Worm (Caenorhabditis elegans) whole organism, young adult: ENCODE measurements around the gene Y39A1A.21.

ENCODE experiments used
- Y79H2A.3 ChIP-seq: fragments of 200-800 bp; sonication (Bioruptor generic); conservative IDR thresholded peaks from 2 replicates; pipeline ENCODE4 v1.3.6; 2022; ENCODE audit warnings: missing genetic modification reagents, missing genetic modification characterization, missing compliant biosample characterization
- ama-1 ChIP-seq, 3 experiments: fragments of 150-350 bp in 1 of 3; sonication (generic microtip) in 2 of 3; optimal IDR thresholded peaks; 2 replicates each; lab custom pipeline; 2014 to 2018; ENCODE audit warnings: missing biosample characterization in 2 of 3, missing genetic modification characterization in 2 of 3, missing genetic modification reagents in 2 of 3
- ceh-79 ChIP-seq: sonication (generic microtip); optimal IDR thresholded peaks from 2 replicates; lab custom pipeline; 2017; ENCODE audit warnings: mild to moderate bottlenecking, missing genetic modification characterization, missing compliant biosample characterization
- egrh-3 ChIP-seq: fragments of 200-800 bp; sonication (Bioruptor generic); IDR thresholded peaks from 2 replicates; pipeline ENCODE4 v1.3.6; 2022; ENCODE audit warnings: missing genetic modification reagents, missing genetic modification characterization, missing compliant biosample characterization
- let-607 ChIP-seq, 2 experiments: fragments of 200-800 bp in 1 of 2; sonication (Bioruptor generic) in 1 of 2; sonication (generic microtip) in 1 of 2; optimal IDR thresholded peaks; 2 replicates each; lab custom pipeline; 2016 to 2018; ENCODE audit warnings: mild to moderate bottlenecking in 2 of 2, missing compliant biosample characterization in 2 of 2, missing genetic modification characterization in 2 of 2, moderate library complexity in 2 of 2, missing genotype in 1 of 2
- lsl-1 ChIP-seq: fragments of 200-800 bp; sonication (Bioruptor generic); optimal IDR thresholded peaks from 2 replicates; lab custom pipeline; 2018; ENCODE audit warnings: mild to moderate bottlenecking, missing genetic modification characterization, moderate library complexity, missing compliant biosample characterization
- snpc-4 ChIP-seq, 5 experiments: fragments of 150-350 bp in 1 of 5; sonication (generic microtip) in 4 of 5; optimal IDR thresholded peaks; 2 replicates each; lab custom pipeline; 2014 to 2018; ENCODE audit warnings: missing genetic modification characterization in 5 of 5, missing biosample characterization in 3 of 5, antibody characterized with exemption in 2 of 5, mild to moderate bottlenecking in 2 of 5, missing compliant biosample characterization in 2 of 5, missing genotype in 2 of 5, moderate library complexity in 2 of 5, missing genetic modification reagents in 1 of 5

DNA sequence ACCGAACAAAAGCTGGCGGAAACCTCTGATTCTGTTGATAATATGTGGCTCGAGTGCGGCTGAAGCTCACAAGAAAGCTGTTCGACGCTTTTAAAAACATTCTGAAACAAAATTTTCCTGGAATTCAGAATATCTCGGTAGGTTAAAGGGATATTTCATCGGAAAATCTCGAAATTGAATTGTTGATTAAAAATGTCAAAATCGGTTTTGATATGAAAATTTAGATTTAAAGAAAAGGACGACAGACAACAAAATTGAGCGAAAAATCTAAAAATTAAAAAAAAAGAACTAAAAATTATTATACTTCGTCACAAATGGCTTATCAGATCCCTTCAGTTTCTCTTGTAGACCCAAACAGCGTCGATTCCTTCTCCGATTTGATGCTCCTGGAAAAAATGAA lies 6.4 kb downstream of the Y39A1A.21 start, which contains the start of gene Y39A1A.20:
- TF ChIP-seq ama-1 (optimal IDR thresholded peaks at IDR 0.05; lab: Kevin White, UChicago) (no peak), ama-1 (GFP tag; optimal IDR thresholded peaks at IDR 0.05; lab: Kevin White, UChicago) (no peak), Y79H2A.3 (GFP tag; lab: Robert Waterston, UW) (no peak), lsl-1 (GFP tag; lab: Kevin White, UChicago) (no peak), snpc-4 (GFP tag; optimal IDR thresholded peaks at IDR 0.05; lab: Kevin White, UChicago) (no peak), snpc-4 (tag; optimal IDR thresholded peaks at IDR 0.05; lab: Kevin White, UChicago) (no peak), ceh-79 (tag; lab: Kevin White, UChicago) (no peak), let-607 (tag; optimal IDR thresholded peaks at IDR 0.05; lab: Kevin White, UChicago) (no peak), egrh-3 (GFP tag; lab: Robert Waterston, UW) (no peak)
